Worm (Caenorhabditis elegans) whole organism, L4 larva: ENCODE measurements around the gene W02D7.8.

Experiments used
- ZK546.5 ChIP-seq, 2 experiments: sonication (generic microtip); optimal IDR thresholded peaks; 2 replicates each; lab custom pipeline; 2017; ENCODE audit warnings: missing biosample characterization in 2 of 2, missing genetic modification characterization in 2 of 2
- ceh-20 ChIP-seq: fragments of 200-800 bp; sonication (Bioruptor generic); IDR thresholded peaks from 2 replicates; pipeline ENCODE4 v1.3.6; 2022; ENCODE audit warnings: missing genetic modification reagents, missing genetic modification characterization, missing compliant biosample characterization
- ceh-32 ChIP-seq: sonication (generic microtip); optimal IDR thresholded peaks from 2 replicates; lab custom pipeline; 2016; ENCODE audit warnings: mild to moderate bottlenecking, missing genetic modification characterization, missing compliant biosample characterization; ENCODE audit not compliant: poor library complexity
- egl-27 ChIP-seq: sonication (generic microtip); optimal IDR thresholded peaks from 3 replicates; lab custom pipeline; 2017; ENCODE audit warnings: missing biosample characterization, missing genetic modification reagents, missing genetic modification characterization
- lin-15B ChIP-seq: fragments of 150-350 bp; sonication (generic microtip); optimal IDR thresholded peaks from 3 replicates; lab custom pipeline; 2014; ENCODE audit warnings: missing biosample characterization, missing genetic modification characterization
- lsy-2 ChIP-seq, 2 experiments: fragments of 150-350 bp in 1 of 2; sonication (generic microtip) in 1 of 2; optimal IDR thresholded peaks; 2 replicates each; lab custom pipeline; 2014 to 2017; ENCODE audit warnings: missing biosample characterization in 2 of 2, missing genetic modification characterization in 2 of 2
- mes-2 ChIP-seq: sonication (generic microtip); optimal IDR thresholded peaks from 2 replicates; lab custom pipeline; 2016; ENCODE audit warnings: missing genotype, mild to moderate bottlenecking, missing genetic modification characterization, missing compliant biosample characterization; ENCODE audit not compliant: poor library complexity, severe bottlenecking
- nhr-28 ChIP-seq: fragments of 150-350 bp; optimal IDR thresholded peaks from 2 replicates; lab custom pipeline; 2014; ENCODE audit warnings: missing biosample characterization, missing genetic modification characterization
- nhr-77 ChIP-seq: fragments of 150-350 bp; optimal IDR thresholded peaks from 2 replicates; lab custom pipeline; 2014; ENCODE audit warnings: missing biosample characterization, missing genetic modification characterization

DNA sequence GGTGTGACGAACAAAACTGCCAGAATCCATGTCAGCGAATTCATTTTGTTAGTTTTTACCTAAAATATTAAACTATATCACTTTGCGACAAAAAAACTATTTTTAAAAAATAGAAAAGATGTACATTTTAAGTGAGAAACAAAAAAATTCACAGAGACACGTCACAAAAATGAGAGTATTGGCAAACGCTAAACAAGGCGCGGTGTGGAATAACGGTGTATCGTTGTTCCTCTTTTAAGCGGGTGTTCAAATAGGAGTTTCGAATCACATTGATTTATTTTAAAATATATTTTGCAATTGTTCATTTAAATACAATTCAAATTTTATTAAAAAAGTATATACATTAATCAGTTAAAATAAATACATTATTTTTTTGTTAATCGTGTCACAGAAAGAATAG, 3.7 kb downstream of the W02D7.8 start, which contains the start of gene sel-9:
- no peak for TF ChIP-seq lin-15B (tag; lab: Kevin White, UChicago)
- no peak for TF ChIP-seq ceh-20 (GFP tag; lab: Robert Waterston, UW)
- no peak for TF ChIP-seq ZK546.5 (tag; optimal IDR thresholded peaks at IDR 0.05; lab: Kevin White, UChicago)
- no peak for TF ChIP-seq egl-27
- TF ChIP-seq nhr-77: no peak
- no peak for TF ChIP-seq ceh-32
- no peak for TF ChIP-seq nhr-28 (tag; lab: Kevin White, UChicago)
- TF ChIP-seq lsy-2 (tag; optimal IDR thresholded peaks at IDR 0.05; lab: Kevin White, UChicago): no peak
- no peak for TF ChIP-seq mes-2
